Fruit fly (Drosophila melanogaster) whole organism, pupa: ENCODE measurements around the gene Mvl.

Experiments used
- CG10348 ChIP-seq: fragments of 200-800 bp; sonication (Bioruptor generic); IDR thresholded peaks from 2 replicates; pipeline ENCODE4 v1.3.6; 2022; ENCODE audit warnings: missing biosample characterization, missing genetic modification characterization
- CG17806 ChIP-seq: fragments of 200-800 bp; sonication (Bioruptor generic); optimal IDR thresholded peaks from 2 replicates; lab custom pipeline; 2018; ENCODE audit warnings: missing biosample characterization, mild to moderate bottlenecking, missing genetic modification characterization, moderate library complexity
- CG32121 ChIP-seq: fragments of 200-800 bp; sonication (Bioruptor generic); IDR thresholded peaks from 2 replicates; pipeline ENCODE4 v1.3.6; 2022; ENCODE audit warnings: missing biosample characterization, missing genetic modification characterization
- CG8301 ChIP-seq: fragments of 200-800 bp; sonication (Bioruptor generic); optimal IDR thresholded peaks from 2 replicates; lab custom pipeline; 2018; ENCODE audit warnings: missing biosample characterization, mild to moderate bottlenecking, missing genetic modification characterization
- CG9948 ChIP-seq: fragments of 200-800 bp; sonication (Bioruptor generic); optimal IDR thresholded peaks from 2 replicates; lab custom pipeline; 2018; ENCODE audit warnings: missing biosample characterization, mild to moderate bottlenecking, missing genetic modification characterization, moderate library complexity
- EcR ChIP-seq: fragments of 200-800 bp; sonication (Bioruptor generic); optimal IDR thresholded peaks from 3 replicates; lab custom pipeline; 2019; ENCODE audit warnings: missing biosample characterization, missing genetic modification characterization, mild to moderate bottlenecking, moderate library complexity, missing genetic modification reagents
- Pif1A ChIP-seq: fragments of 200-800 bp; sonication (Bioruptor generic); optimal IDR thresholded peaks from 3 replicates; lab custom pipeline; 2016; ENCODE audit warnings: missing biosample characterization, missing genetic modification characterization
- Pif1B ChIP-seq: fragments of 200-800 bp; sonication (Bioruptor generic); optimal IDR thresholded peaks from 3 replicates; lab custom pipeline; 2016; ENCODE audit warnings: missing biosample characterization, missing genetic modification characterization
- fd96Ca ChIP-seq: fragments of 200-800 bp; sonication (Bioruptor generic); IDR thresholded peaks from 3 replicates; pipeline ENCODE4 v1.3.6; 2022; ENCODE audit warnings: missing biosample characterization, missing genetic modification characterization
- gl ChIP-seq: fragments of 200-800 bp; sonication (Bioruptor generic); optimal IDR thresholded peaks from 2 replicates; lab custom pipeline; 2018; ENCODE audit warnings: missing biosample characterization, mild to moderate bottlenecking, missing genetic modification characterization
- rn ChIP-seq: fragments of 200-800 bp; sonication (Bioruptor generic); IDR thresholded peaks from 2 replicates; pipeline ENCODE4 v1.3.6; 2022; ENCODE audit warnings: missing biosample characterization, missing genetic modification characterization

DNA sequence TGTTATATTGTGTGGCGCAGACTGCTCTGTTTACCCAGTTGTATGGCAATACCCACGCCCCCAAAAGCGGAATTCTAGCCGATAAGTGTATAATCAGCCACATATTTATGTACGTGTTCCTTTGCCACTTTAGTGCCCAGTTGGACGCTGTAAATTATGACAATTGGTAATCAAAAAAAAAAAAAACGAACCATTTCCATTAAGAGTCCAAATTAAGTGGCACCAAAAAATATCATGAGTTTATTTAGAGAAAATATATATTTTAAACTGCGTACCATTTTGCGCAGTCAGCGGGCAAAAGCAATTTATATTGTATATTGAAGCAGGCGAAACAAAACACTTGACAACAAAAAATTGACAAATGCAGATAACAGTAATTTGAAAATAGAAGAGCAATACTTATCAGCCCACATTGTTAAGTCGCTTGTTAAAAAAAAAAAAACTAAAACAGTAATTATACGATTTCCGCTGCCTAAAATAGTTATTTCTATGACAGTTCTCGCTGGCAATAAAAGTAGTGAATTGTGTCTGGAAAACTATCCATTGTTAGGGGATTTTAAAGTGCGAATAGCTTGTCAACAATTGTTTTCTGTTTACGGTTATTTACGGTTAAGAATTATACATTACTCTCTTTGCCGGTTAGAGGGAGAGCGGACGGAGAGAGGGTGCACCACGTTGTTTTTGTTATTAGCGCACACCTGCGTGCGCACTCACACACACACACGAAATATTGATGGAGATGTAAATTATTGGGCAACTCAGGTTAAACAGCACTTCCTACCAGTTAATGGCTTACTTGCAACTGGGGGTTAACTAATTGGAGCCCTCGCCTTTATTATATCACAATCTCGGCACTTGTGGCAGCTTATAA, 879 bp downstream of the Mvl start:
- TF ChIP-seq CG9948 (tag; lab: Kevin White, UChicago) (no peak), CG17806 (tag; lab: Kevin White, UChicago) (no peak), rn (no peak), EcR (no peak), CG8301 (tag; lab: Kevin White, UChicago) (no peak), Pif1B (GFP tag; lab: Kevin White, UChicago) (no peak), fd96Ca (GFP tag; lab: Robert Waterston, UW) (no peak), Pif1A (GFP tag; lab: Kevin White, UChicago) (no peak), gl (tag; lab: Kevin White, UChicago) (no peak), CG10348 (GFP tag; lab: Robert Waterston, UW) (no peak), CG32121 (no peak)
